Worm (Caenorhabditis elegans) whole organism, young adult: Measurements from ENCODE around the gene str-187.

ENCODE experiments used
- B0019.2 ChIP-seq: fragments of 200-800 bp; sonication (Bioruptor generic); conservative IDR thresholded peaks from 2 replicates; pipeline ENCODE4 v1.3.6; 2022; ENCODE audit warnings: missing genetic modification reagents, missing genetic modification characterization, missing compliant biosample characterization
- F33H1.4 ChIP-seq: fragments of 200-800 bp; sonication (Bioruptor generic); IDR thresholded peaks from 2 replicates; pipeline ENCODE4 v1.3.6; 2022; ENCODE audit warnings: missing genetic modification reagents, missing genetic modification characterization, missing compliant biosample characterization
- F37B4.10 ChIP-seq: fragments of 200-800 bp; sonication (Bioruptor generic); IDR thresholded peaks from 2 replicates; pipeline ENCODE4 v1.3.6; 2022; ENCODE audit warnings: missing genetic modification characterization, missing compliant biosample characterization
- F57A8.1 ChIP-seq: fragments of 200-800 bp; sonication (Bioruptor generic); optimal IDR thresholded peaks from 2 replicates; lab custom pipeline; 2018; ENCODE audit warnings: mild to moderate bottlenecking, missing genetic modification characterization, moderate library complexity, missing compliant biosample characterization
- K12H6.12 ChIP-seq: fragments of 200-800 bp; sonication (Bioruptor generic); optimal IDR thresholded peaks from 2 replicates; lab custom pipeline; 2018; ENCODE audit warnings: mild to moderate bottlenecking, missing genetic modification characterization, missing compliant biosample characterization
- T07F8.4 ChIP-seq: sonication (generic microtip); optimal IDR thresholded peaks from 2 replicates; lab custom pipeline; 2016; ENCODE audit warnings: mild to moderate bottlenecking, missing genetic modification characterization, moderate library complexity, missing compliant biosample characterization
- Y53F4B.3 ChIP-seq: fragments of 200-800 bp; sonication (Bioruptor generic); IDR thresholded peaks from 2 replicates; pipeline ENCODE4 v1.3.6; 2022; ENCODE audit warnings: missing genetic modification reagents, missing genetic modification characterization, missing compliant biosample characterization
- Y79H2A.3 ChIP-seq: fragments of 200-800 bp; sonication (Bioruptor generic); conservative IDR thresholded peaks from 2 replicates; pipeline ENCODE4 v1.3.6; 2022; ENCODE audit warnings: missing genetic modification reagents, missing genetic modification characterization, missing compliant biosample characterization
- Y95B8A.8 ChIP-seq: fragments of 200-800 bp; sonication (Bioruptor generic); IDR thresholded peaks from 2 replicates; pipeline ENCODE4 v1.3.6; 2022; ENCODE audit warnings: missing genetic modification reagents, missing genetic modification characterization, missing compliant biosample characterization
- ZK185.1 ChIP-seq: sonication (generic microtip); optimal IDR thresholded peaks from 2 replicates; lab custom pipeline; 2016; ENCODE audit warnings: mild to moderate bottlenecking, missing genetic modification characterization, missing compliant biosample characterization; ENCODE audit not compliant: poor library complexity, severe bottlenecking
- ama-1 ChIP-seq, 3 experiments: fragments of 150-350 bp in 1 of 3; sonication (generic microtip) in 2 of 3; optimal IDR thresholded peaks; 2 replicates each; lab custom pipeline; 2014 to 2018; ENCODE audit warnings: missing biosample characterization in 2 of 3, missing genetic modification characterization in 2 of 3, missing genetic modification reagents in 2 of 3
- aptf-2 ChIP-seq: fragments of 200-800 bp; sonication (Bioruptor generic); conservative IDR thresholded peaks from 2 replicates; pipeline ENCODE4 v1.3.6; 2022; ENCODE audit warnings: missing genetic modification reagents, missing genetic modification characterization, missing compliant biosample characterization
- athp-1 ChIP-seq: sonication (generic microtip); optimal IDR thresholded peaks from 2 replicates; lab custom pipeline; 2017; ENCODE audit warnings: mild to moderate bottlenecking, missing genetic modification characterization, missing compliant biosample characterization
- attf-6 ChIP-seq: fragments of 200-800 bp; sonication (Bioruptor generic); IDR thresholded peaks from 2 replicates; pipeline ENCODE4 v1.3.6; 2022; ENCODE audit warnings: missing genetic modification reagents, missing genetic modification characterization, missing compliant biosample characterization
- bed-2 ChIP-seq: fragments of 200-800 bp; sonication (Bioruptor generic); IDR thresholded peaks from 2 replicates; pipeline ENCODE4 v1.3.6; 2022; ENCODE audit warnings: missing genetic modification reagents, missing genetic modification characterization, missing compliant biosample characterization
- cebp-1 ChIP-seq, 2 experiments: fragments of 200-800 bp in 1 of 2; sonication (Bioruptor generic) in 1 of 2; sonication (generic microtip) in 1 of 2; IDR thresholded peaks in 1 of 2; optimal IDR thresholded peaks in 1 of 2; 2 replicates each; pipeline versions ENCODE4 v1.3.6 to Lab custom; 2017 to 2022; ENCODE audit warnings: missing compliant biosample characterization in 2 of 2, missing genetic modification characterization in 2 of 2, mild to moderate bottlenecking in 1 of 2, missing genetic modification reagents in 1 of 2, moderate library complexity in 1 of 2
- cebp-2 ChIP-seq: fragments of 200-800 bp; sonication (Bioruptor generic); IDR thresholded peaks from 2 replicates; pipeline ENCODE4 v1.3.6; 2022; ENCODE audit warnings: missing genetic modification characterization, missing compliant biosample characterization
- ceh-40 ChIP-seq: fragments of 200-800 bp; sonication (Bioruptor generic); IDR thresholded peaks from 2 replicates; pipeline ENCODE4 v1.3.6; 2022; ENCODE audit warnings: missing genetic modification characterization, missing compliant biosample characterization
- ceh-58 ChIP-seq: fragments of 200-800 bp; sonication (Bioruptor generic); IDR thresholded peaks from 2 replicates; pipeline ENCODE4 v1.3.6; 2022; ENCODE audit warnings: missing genetic modification characterization, missing compliant biosample characterization
- ceh-91 ChIP-seq: fragments of 200-800 bp; sonication (Bioruptor generic); IDR thresholded peaks from 2 replicates; pipeline ENCODE4 v1.3.6; 2022; ENCODE audit warnings: missing genetic modification reagents, missing genetic modification characterization, missing compliant biosample characterization
- chd-7 ChIP-seq: sonication (generic microtip); optimal IDR thresholded peaks from 2 replicates; lab custom pipeline; 2016; ENCODE audit warnings: mild to moderate bottlenecking, missing genetic modification characterization, moderate library complexity, missing compliant biosample characterization
- efl-1 ChIP-seq: fragments of 150-350 bp; optimal IDR thresholded peaks from 2 replicates; lab custom pipeline; 2014; ENCODE audit warnings: missing biosample characterization, missing genetic modification reagents, missing genetic modification characterization
- ets-4 ChIP-seq: fragments of 200-800 bp; sonication (Bioruptor generic); optimal IDR thresholded peaks from 2 replicates; lab custom pipeline; 2018; ENCODE audit warnings: mild to moderate bottlenecking, missing genetic modification characterization, missing compliant biosample characterization
- fkh-3 ChIP-seq: sonication (generic microtip); optimal IDR thresholded peaks from 2 replicates; lab custom pipeline; 2016; ENCODE audit warnings: mild to moderate bottlenecking, missing genetic modification characterization, missing compliant biosample characterization
- him-1 ChIP-seq: sonication (generic microtip); optimal IDR thresholded peaks from 2 replicates; lab custom pipeline; 2016; ENCODE audit warnings: missing genotype, missing genetic modification reagents, missing genetic modification characterization, missing compliant biosample characterization
- hlh-12 ChIP-seq: sonication (generic microtip); optimal IDR thresholded peaks from 2 replicates; lab custom pipeline; 2016; ENCODE audit warnings: missing genetic modification characterization, missing compliant biosample characterization
- hmg-1.2 ChIP-seq: fragments of 200-800 bp; sonication (Bioruptor generic); IDR thresholded peaks from 2 replicates; pipeline ENCODE4 v1.3.6; 2022; ENCODE audit warnings: missing genetic modification reagents, missing genetic modification characterization, missing compliant biosample characterization
- hmg-20 ChIP-seq: fragments of 200-800 bp; sonication (Bioruptor generic); IDR thresholded peaks from 2 replicates; pipeline ENCODE4 v1.3.6; 2022; ENCODE audit warnings: missing genetic modification reagents, missing genetic modification characterization, missing compliant biosample characterization
- lin-54 ChIP-seq: fragments of 200-800 bp; sonication (Bioruptor generic); optimal IDR thresholded peaks from 2 replicates; lab custom pipeline; 2018; ENCODE audit warnings: mild to moderate bottlenecking, missing genetic modification characterization, missing compliant biosample characterization
- mcd-1 ChIP-seq: fragments of 200-800 bp; sonication (Bioruptor generic); IDR thresholded peaks from 2 replicates; pipeline ENCODE4 v1.3.6; 2022; ENCODE audit warnings: missing genetic modification reagents, missing genetic modification characterization, missing compliant biosample characterization
- mxl-1 ChIP-seq: sonication (generic microtip); optimal IDR thresholded peaks from 2 replicates; lab custom pipeline; 2016; ENCODE audit warnings: missing genetic modification characterization, missing compliant biosample characterization
- nfya-2 ChIP-seq: fragments of 200-800 bp; sonication (Bioruptor generic); IDR thresholded peaks from 2 replicates; pipeline ENCODE4 v1.3.6; 2022; ENCODE audit warnings: missing genetic modification reagents, missing genetic modification characterization, missing compliant biosample characterization
- nfyb-1 ChIP-seq: fragments of 200-800 bp; sonication (Bioruptor generic); IDR thresholded peaks from 2 replicates; pipeline ENCODE4 v1.3.6; 2022; ENCODE audit warnings: missing genetic modification reagents, missing genetic modification characterization, missing compliant biosample characterization
- nhr-120 ChIP-seq: fragments of 200-800 bp; sonication (Bioruptor generic); IDR thresholded peaks from 2 replicates; pipeline ENCODE4 v1.3.6; 2022; ENCODE audit warnings: missing genetic modification characterization, missing compliant biosample characterization
- nhr-80 ChIP-seq: sonication (generic microtip); optimal IDR thresholded peaks from 2 replicates; lab custom pipeline; 2016; ENCODE audit warnings: missing genetic modification characterization, missing compliant biosample characterization
- rpc-1 ChIP-seq, 2 experiments: fragments of 150-350 bp in 1 of 2; sonication (generic microtip) in 1 of 2; optimal IDR thresholded peaks; 2 replicates each; lab custom pipeline; 2014 to 2018; ENCODE audit warnings: missing biosample characterization in 1 of 2, missing genetic modification characterization in 1 of 2, missing genetic modification reagents in 1 of 2, missing genotype in 1 of 2
- snpc-3.4 ChIP-seq: sonication (generic microtip); optimal IDR thresholded peaks from 2 replicates; lab custom pipeline; 2017; ENCODE audit warnings: missing genetic modification characterization, mild to moderate bottlenecking, missing compliant biosample characterization, antibody characterized with exemption, moderate library complexity, missing genotype, missing genetic modification reagents
- snpc-4 ChIP-seq, 5 experiments: fragments of 150-350 bp in 1 of 5; sonication (generic microtip) in 4 of 5; optimal IDR thresholded peaks; 2 replicates each; lab custom pipeline; 2014 to 2018; ENCODE audit warnings: missing genetic modification characterization in 5 of 5, missing biosample characterization in 3 of 5, antibody characterized with exemption in 2 of 5, mild to moderate bottlenecking in 2 of 5, missing compliant biosample characterization in 2 of 5, missing genotype in 2 of 5, moderate library complexity in 2 of 5, missing genetic modification reagents in 1 of 5
- ztf-28 ChIP-seq: fragments of 200-800 bp; sonication (Bioruptor generic); IDR thresholded peaks from 2 replicates; pipeline ENCODE4 v1.3.6; 2022; ENCODE audit warnings: missing genetic modification reagents, missing genetic modification characterization, missing compliant biosample characterization

Gene str-187

ce11 chrIV:17268628-17269027 lies 3.2 kb downstream of the str-187 start (continued):
- TF ChIP-seq mcd-1 (peak; percentile 33; the same call in 1 of the 2 replicates), hmg-20 (GFP tag; lab: Robert Waterston, UW) (no peak), ets-4 (GFP tag; lab: Kevin White, UChicago) (no peak), him-1 (tag; lab: Kevin White, UChicago) (no peak), snpc-4 (GFP tag; optimal IDR thresholded peaks at IDR 0.05; lab: Kevin White, UChicago) (no peak), snpc-4 (tag; optimal IDR thresholded peaks at IDR 0.05; lab: Kevin White, UChicago) (peak in 1 of 4 experiments; percentile 37), F33H1.4 (GFP tag; lab: Robert Waterston, UW) (no peak), bed-2 (GFP tag; lab: Robert Waterston, UW) (no peak), K12H6.12 (tag; lab: Kevin White, UChicago) (no peak), snpc-3.4 (tag; lab: Kevin White, UChicago) (no peak), hlh-12 (no peak), cebp-2 (GFP tag; lab: Robert Waterston, UW) (no peak), chd-7 (tag; lab: Kevin White, UChicago) (no peak), Y79H2A.3 (GFP tag; lab: Robert Waterston, UW) (no peak), nfya-2 (GFP tag; lab: Robert Waterston, UW) (no peak), rpc-1 (optimal IDR thresholded peaks at IDR 0.05; lab: Kevin White, UChicago) (no peak), rpc-1 (tag; optimal IDR thresholded peaks at IDR 0.05; lab: Kevin White, UChicago) (no peak), efl-1 (GFP tag; lab: Kevin White, UChicago) (no peak), ceh-40 (GFP tag; lab: Robert Waterston, UW) (no peak), aptf-2 (no peak), Y53F4B.3 (GFP tag; lab: Robert Waterston, UW) (no peak), F57A8.1 (no peak), nfyb-1 (GFP tag; lab: Robert Waterston, UW) (peak; percentile 51; the same call in 1 of the 2 replicates), athp-1 (tag; lab: Kevin White, UChicago) (no peak), cebp-1 (GFP tag; IDR thresholded peaks at IDR 0.05; lab: Robert Waterston, UW) (peak; percentile 46; the same call in 1 of the 2 replicates), cebp-1 (tag; optimal IDR thresholded peaks at IDR 0.05; lab: Kevin White, UChicago) (peak; percentile 86), B0019.2 (GFP tag; lab: Robert Waterston, UW) (no peak), Y95B8A.8 (GFP tag; lab: Robert Waterston, UW) (no peak), hmg-1.2 (GFP tag; lab: Robert Waterston, UW) (peak; percentile 68; the same call in 1 of the 2 replicates), ama-1 (optimal IDR thresholded peaks at IDR 0.05; lab: Kevin White, UChicago) (peak; percentile 33), ama-1 (GFP tag; optimal IDR thresholded peaks at IDR 0.05; lab: Kevin White, UChicago) (no peak), nhr-80 (tag; lab: Kevin White, UChicago) (peak; percentile 30), nhr-120 (no peak), fkh-3 (no peak), lin-54 (GFP tag; lab: Kevin White, UChicago) (no peak), ZK185.1 (peak; percentile 2)
- TF ChIP-seq, all 124 proteins: peak for 10

- no peak for TF ChIP-seq F37B4.10
- no peak for TF ChIP-seq snpc-4 (GFP tag; optimal IDR thresholded peaks at IDR 0.05; lab: Kevin White, UChicago)
- TF ChIP-seq snpc-4 (tag; optimal IDR thresholded peaks at IDR 0.05; lab: Kevin White, UChicago), result no peak
- TF ChIP-seq mxl-1, result no peak
- TF ChIP-seq ztf-28 (GFP tag; lab: Robert Waterston, UW), result no peak
- TF ChIP-seq ceh-58 (GFP tag; lab: Robert Waterston, UW), result no peak
- TF ChIP-seq ceh-91 (GFP tag; lab: Robert Waterston, UW), result no peak
- no peak for TF ChIP-seq attf-6
- no peak for TF ChIP-seq T07F8.4 (tag; lab: Kevin White, UChicago)
- no peak for TF ChIP-seq F57A8.1
- TF ChIP-seq, all 124 proteins: peak for 0
These were observed 3.7 kb downstream of the str-187 start, which contains the start of gene atgp-1 for ce11 chrIV:17269042-17269441. atgp-1 (plus strand) TSS chrIV:17269342.
